Fruit fly (Drosophila melanogaster) whole organism: ENCODE results near the gene CG7387.

ENCODE experiments used
- Dll ChIP-seq: fragments of >200 bp; optimal IDR thresholded peaks from 2 replicates; lab custom pipeline; 2017
- EcR ChIP-seq, 2 experiments: fragments of >200 bp; optimal IDR thresholded peaks; 2 replicates each; lab custom pipeline; 2017; ENCODE audit warnings: missing biosample characterization in 2 of 2, missing genetic modification characterization in 2 of 2, missing genetic modification reagents in 2 of 2
- pan ChIP-seq: fragments of >200 bp; optimal IDR thresholded peaks from 2 replicates; lab custom pipeline; 2017
- psq ChIP-seq: fragments of >200 bp; optimal IDR thresholded peaks from 2 replicates; lab custom pipeline; 2017

DNA sequence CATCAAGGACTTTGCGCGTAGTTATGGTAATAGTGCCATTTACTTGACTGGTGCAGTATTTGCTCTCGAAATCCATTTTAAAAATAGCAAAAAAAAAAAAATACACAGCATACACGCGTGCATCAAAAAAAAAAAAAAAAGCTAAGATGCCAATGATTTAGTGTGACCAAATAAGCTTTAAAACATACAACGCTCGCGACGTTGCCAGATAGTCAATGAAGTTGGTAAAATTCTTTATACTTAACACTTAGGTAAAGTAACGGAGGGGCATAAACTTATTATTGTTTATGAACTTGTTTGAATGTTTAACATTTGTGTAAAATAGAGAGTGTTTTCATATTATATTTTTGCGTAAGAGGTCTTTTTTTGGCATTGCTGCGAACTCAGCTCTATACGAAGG lies 17.7 kb upstream of the CG7387 start, which contains the start of gene tut:
- no peak for TF ChIP-seq EcR (GFP tag; optimal IDR thresholded peaks at IDR 0.05; lab: Kevin White, UChicago)
- no peak for TF ChIP-seq Dll (lab: Kevin White, UChicago)
- no peak for TF ChIP-seq pan (lab: Kevin White, UChicago)
- TF ChIP-seq psq: no peak
